Worm (Caenorhabditis elegans) whole organism, late embryonic: ENCODE results near the gene F44D12.8.

Source experiments
- C38D4.7 ChIP-seq: fragments of 200-800 bp; sonication (Bioruptor generic); optimal IDR thresholded peaks from 2 replicates; lab custom pipeline; 2018; ENCODE audit warnings: mild to moderate bottlenecking, missing genetic modification characterization, moderate library complexity, missing compliant biosample characterization
- F13H6.1 ChIP-seq: sonication (generic microtip); optimal IDR thresholded peaks from 2 replicates; lab custom pipeline; 2016; ENCODE audit warnings: missing genetic modification characterization, missing compliant biosample characterization
- Y22D7AL.16 ChIP-seq: sonication (generic microtip); optimal IDR thresholded peaks from 2 replicates; lab custom pipeline; 2016; ENCODE audit warnings: missing genetic modification characterization, missing compliant biosample characterization
- ahr-1 ChIP-seq: sonication (generic microtip); optimal IDR thresholded peaks from 2 replicates; lab custom pipeline; 2016; ENCODE audit warnings: missing genetic modification characterization, missing compliant biosample characterization
- ceh-19 ChIP-seq: fragments of 200-800 bp; sonication (Bioruptor generic); optimal IDR thresholded peaks from 2 replicates; lab custom pipeline; 2018; ENCODE audit warnings: mild to moderate bottlenecking, missing genetic modification characterization, missing compliant biosample characterization
- ceh-2 ChIP-seq: sonication (generic microtip); optimal IDR thresholded peaks from 2 replicates; lab custom pipeline; 2016; ENCODE audit warnings: missing genotype, missing genetic modification characterization, missing compliant biosample characterization
- ceh-22 ChIP-seq: sonication (generic microtip); optimal IDR thresholded peaks from 2 replicates; lab custom pipeline; 2017; ENCODE audit warnings: missing biosample characterization, missing genetic modification characterization
- ceh-24 ChIP-seq: sonication (generic microtip); optimal IDR thresholded peaks from 2 replicates; lab custom pipeline; 2016; ENCODE audit warnings: mild to moderate bottlenecking, missing genetic modification characterization, missing compliant biosample characterization
- ceh-30 ChIP-seq: fragments of 150-350 bp; optimal IDR thresholded peaks from 2 replicates; lab custom pipeline; 2014; ENCODE audit warnings: missing biosample characterization, missing genetic modification characterization
- ceh-31 ChIP-seq: sonication (generic microtip); optimal IDR thresholded peaks from 2 replicates; lab custom pipeline; 2016; ENCODE audit warnings: missing genetic modification characterization, missing compliant biosample characterization
- ceh-34 ChIP-seq: sonication (generic microtip); optimal IDR thresholded peaks from 2 replicates; lab custom pipeline; 2016; ENCODE audit warnings: mild to moderate bottlenecking, missing genetic modification characterization, missing compliant biosample characterization
- ceh-45 ChIP-seq: fragments of 200-800 bp; sonication (Bioruptor generic); IDR thresholded peaks from 2 replicates; pipeline ENCODE4 v1.3.6; 2022; ENCODE audit warnings: missing genetic modification reagents, missing genetic modification characterization, missing compliant biosample characterization
- ceh-48 ChIP-seq: sonication (generic microtip); optimal IDR thresholded peaks from 2 replicates; lab custom pipeline; 2016; ENCODE audit warnings: missing genetic modification characterization, inconsistent platforms, missing compliant biosample characterization
- che-1 ChIP-seq: sonication (generic microtip); optimal IDR thresholded peaks from 2 replicates; lab custom pipeline; 2016; ENCODE audit warnings: mild to moderate bottlenecking, missing genetic modification characterization, missing compliant biosample characterization
- dmd-4 ChIP-seq: sonication (generic microtip); optimal IDR thresholded peaks from 2 replicates; lab custom pipeline; 2016; ENCODE audit warnings: borderline replicate concordance, missing genetic modification characterization, missing compliant biosample characterization
- dve-1 ChIP-seq: sonication (generic microtip); optimal IDR thresholded peaks from 2 replicates; lab custom pipeline; 2017; ENCODE audit warnings: antibody characterized with exemption, mild to moderate bottlenecking, missing genetic modification characterization, missing compliant biosample characterization
- elt-2 ChIP-seq: sonication (generic microtip); optimal IDR thresholded peaks from 2 replicates; lab custom pipeline; 2016; ENCODE audit warnings: missing genetic modification reagents, missing genetic modification characterization, missing compliant biosample characterization
- ets-4 ChIP-seq: sonication (generic microtip); optimal IDR thresholded peaks from 2 replicates; lab custom pipeline; 2016; ENCODE audit warnings: missing genetic modification characterization, missing compliant biosample characterization
- eyg-1 ChIP-seq: sonication (generic microtip); optimal IDR thresholded peaks from 2 replicates; lab custom pipeline; 2016; ENCODE audit warnings: missing genotype, missing genetic modification characterization, missing compliant biosample characterization
- fkh-10 ChIP-seq: fragments of 150-350 bp; optimal IDR thresholded peaks from 2 replicates; lab custom pipeline; 2014; ENCODE audit warnings: missing biosample characterization, missing genetic modification reagents, missing genetic modification characterization
- fkh-6 ChIP-seq: sonication (generic microtip); optimal IDR thresholded peaks from 2 replicates; lab custom pipeline; 2016; ENCODE audit warnings: missing genetic modification characterization, missing compliant biosample characterization
- hlh-15 ChIP-seq: sonication (generic microtip); optimal IDR thresholded peaks from 2 replicates; lab custom pipeline; 2016; ENCODE audit warnings: missing genetic modification characterization, missing compliant biosample characterization
- hlh-30 ChIP-seq: sonication (generic microtip); optimal IDR thresholded peaks from 2 replicates; lab custom pipeline; 2017; ENCODE audit warnings: antibody characterized with exemption, missing genetic modification characterization, missing compliant biosample characterization; ENCODE audit not compliant: insufficient read depth
- lim-6 ChIP-seq: sonication (generic microtip); optimal IDR thresholded peaks from 2 replicates; lab custom pipeline; 2016; ENCODE audit warnings: missing genetic modification characterization, missing compliant biosample characterization
- lin-11 ChIP-seq: fragments of 200-800 bp; sonication (Bioruptor generic); optimal IDR thresholded peaks from 2 replicates; lab custom pipeline; 2018; ENCODE audit warnings: mild to moderate bottlenecking, missing genetic modification characterization, missing compliant biosample characterization
- mec-3 ChIP-seq: sonication (generic microtip); optimal IDR thresholded peaks from 2 replicates; lab custom pipeline; 2016; ENCODE audit warnings: borderline replicate concordance, missing genetic modification characterization, missing compliant biosample characterization
- nfya-1 ChIP-seq: sonication (generic microtip); optimal IDR thresholded peaks from 2 replicates; lab custom pipeline; 2017; ENCODE audit warnings: missing genetic modification characterization, mild to moderate bottlenecking, missing compliant biosample characterization, antibody characterized with exemption, moderate library complexity
- nhr-11 ChIP-seq: fragments of 150-350 bp; optimal IDR thresholded peaks from 2 replicates; lab custom pipeline; 2014; ENCODE audit warnings: missing biosample characterization, missing genetic modification characterization
- npax-4 ChIP-seq: sonication (generic microtip); optimal IDR thresholded peaks from 2 replicates; lab custom pipeline; 2016; ENCODE audit warnings: missing genetic modification characterization, missing compliant biosample characterization
- pag-3 ChIP-seq: sonication (generic microtip); optimal IDR thresholded peaks from 2 replicates; lab custom pipeline; 2016; ENCODE audit warnings: missing compliant biosample characterization, missing genetic modification characterization, borderline replicate concordance
- pat-9 ChIP-seq: fragments of 200-800 bp; sonication (Bioruptor generic); optimal IDR thresholded peaks from 2 replicates; lab custom pipeline; 2018; ENCODE audit warnings: mild to moderate bottlenecking, missing genetic modification characterization, moderate library complexity, missing compliant biosample characterization
- pha-4 ChIP-seq: fragments of 150-350 bp; optimal IDR thresholded peaks from 2 replicates; lab custom pipeline; 2018; ENCODE audit warnings: missing biosample characterization, missing genetic modification reagents, missing genetic modification characterization
- pqm-1 ChIP-seq: sonication (generic microtip); optimal IDR thresholded peaks from 2 replicates; lab custom pipeline; 2016; ENCODE audit warnings: missing genetic modification characterization, missing compliant biosample characterization
- pros-1 ChIP-seq: fragments of 150-350 bp; optimal IDR thresholded peaks from 2 replicates; lab custom pipeline; 2014; ENCODE audit warnings: missing biosample characterization, missing genetic modification reagents, missing genetic modification characterization
- ref-2 ChIP-seq: sonication (generic microtip); optimal IDR thresholded peaks from 2 replicates; lab custom pipeline; 2016; ENCODE audit warnings: missing genetic modification characterization, missing compliant biosample characterization
- rnt-1 ChIP-seq: sonication (generic microtip); optimal IDR thresholded peaks from 2 replicates; lab custom pipeline; 2016; ENCODE audit warnings: missing genetic modification characterization, missing compliant biosample characterization
- sox-2 ChIP-seq: fragments of 200-800 bp; sonication (Bioruptor generic); IDR thresholded peaks from 2 replicates; pipeline ENCODE4 v1.3.6; 2022; ENCODE audit warnings: missing genetic modification reagents, missing genetic modification characterization, missing compliant biosample characterization
- tbx-2 ChIP-seq: sonication (generic microtip); optimal IDR thresholded peaks from 2 replicates; lab custom pipeline; 2016; ENCODE audit warnings: missing genetic modification characterization, missing compliant biosample characterization
- unc-3 ChIP-seq, 2 experiments: fragments of 200-800 bp in 1 of 2; sonication (Bioruptor generic) in 1 of 2; sonication (generic microtip) in 1 of 2; conservative IDR thresholded peaks in 1 of 2; optimal IDR thresholded peaks in 1 of 2; 2 replicates each; pipeline versions ENCODE4 v1.3.6 to Lab custom; 2016 to 2022; ENCODE audit warnings: missing compliant biosample characterization in 2 of 2, missing genetic modification characterization in 2 of 2, missing genetic modification reagents in 1 of 2
- unc-86 ChIP-seq: sonication (generic microtip); optimal IDR thresholded peaks from 2 replicates; lab custom pipeline; 2016; ENCODE audit warnings: missing genetic modification characterization, missing compliant biosample characterization
- ztf-16 ChIP-seq: sonication (generic microtip); optimal IDR thresholded peaks from 2 replicates; lab custom pipeline; 2017; ENCODE audit warnings: missing genetic modification characterization, missing compliant biosample characterization

F44D12.8 gene

ce11 chrIV:10022991-10023390, at the start of gene F44D12.8:
Gene F44D12.8, plus strand, starts transcription at chrIV:10023291.
- no peak for TF ChIP-seq nhr-11 (tag; lab: Kevin White, UChicago)
- no peak for TF ChIP-seq ztf-16 (tag; lab: Kevin White, UChicago)
- no peak for TF ChIP-seq rnt-1 (tag; lab: Kevin White, UChicago)
- no peak for TF ChIP-seq ceh-24 (tag; lab: Kevin White, UChicago)
- TF ChIP-seq hlh-15 (tag; lab: Kevin White, UChicago): no peak
- no peak for TF ChIP-seq ceh-31 (tag; lab: Kevin White, UChicago)
- TF ChIP-seq F13H6.1 (tag; lab: Kevin White, UChicago): no peak
- no peak for TF ChIP-seq unc-86 (tag; lab: Kevin White, UChicago)
- TF ChIP-seq ets-4 (tag; lab: Kevin White, UChicago): no peak
- TF ChIP-seq hlh-30 (tag; lab: Kevin White, UChicago): no peak
- TF ChIP-seq ceh-2 (tag; lab: Kevin White, UChicago): no peak
- no peak for TF ChIP-seq che-1 (tag; lab: Kevin White, UChicago)

ce11 chrIV:9974392-9974791, 48.7 kb upstream of the F44D12.8 start, which contains the start of gene C47E12.9:
Gene C47E12.9, plus strand, starts transcription at chrIV:9974692.
- TF ChIP-seq che-1 (tag; lab: Kevin White, UChicago) (no peak), ceh-19 (GFP tag; lab: Kevin White, UChicago) (no peak), ets-4 (tag; lab: Kevin White, UChicago) (no peak), ceh-45 (GFP tag; lab: Robert Waterston, UW) (no peak), mec-3 (tag; lab: Kevin White, UChicago) (no peak), sox-2 (GFP tag; lab: Robert Waterston, UW) (no peak), pqm-1 (tag; lab: Kevin White, UChicago) (no peak), ceh-31 (tag; lab: Kevin White, UChicago) (no peak), nfya-1 (tag; lab: Kevin White, UChicago) (no peak), fkh-6 (tag; lab: Kevin White, UChicago) (no peak), ceh-22 (tag; lab: Kevin White, UChicago) (no peak), eyg-1 (no peak)

ce11 chrIV:9976284-9976683, 46.8 kb upstream of the F44D12.8 start, which contains the start of gene C47E12.14:
Gene C47E12.14, minus strand, starts transcription at chrIV:9976384.
- TF ChIP-seq dve-1 (tag; lab: Kevin White, UChicago) (no peak), ceh-48 (tag; lab: Kevin White, UChicago) (no peak), ceh-34 (no peak), lim-6 (tag; lab: Kevin White, UChicago) (no peak), pha-4 (tag; lab: Kevin White, UChicago) (no peak), ceh-30 (tag; lab: Kevin White, UChicago) (no peak), ets-4 (tag; lab: Kevin White, UChicago) (no peak), lin-11 (tag; lab: Kevin White, UChicago) (no peak), Y22D7AL.16 (tag; lab: Kevin White, UChicago) (no peak), pros-1 (no peak)

- TF ChIP-seq ceh-22 (tag; lab: Kevin White, UChicago) (no peak), ahr-1 (tag; lab: Kevin White, UChicago) (no peak), pag-3 (tag; lab: Kevin White, UChicago) (no peak), pat-9 (no peak), fkh-10 (GFP tag; lab: Kevin White, UChicago) (no peak), dmd-4 (tag; lab: Kevin White, UChicago) (no peak), ceh-31 (tag; lab: Kevin White, UChicago) (no peak), npax-4 (tag; lab: Kevin White, UChicago) (no peak), tbx-2 (no peak), ztf-16 (tag; lab: Kevin White, UChicago) (no peak), elt-2 (no peak), ceh-19 (GFP tag; lab: Kevin White, UChicago) (no peak), C38D4.7 (GFP tag; lab: Kevin White, UChicago) (no peak), ref-2 (tag; lab: Kevin White, UChicago) (no peak), unc-3 (GFP tag; conservative IDR thresholded peaks at IDR 0.05; lab: Robert Waterston, UW) (no peak), unc-3 (tag; optimal IDR thresholded peaks at IDR 0.05; lab: Kevin White, UChicago) (no peak), unc-86 (tag; lab: Kevin White, UChicago) (no peak)
- TF ChIP-seq, all 69 proteins: peak for 0
Observed at ce11 chrIV:9977602-9978172, 45.4 kb upstream of the F44D12.8 start, which contains the start of gene dhp-2. Gene dhp-2, plus strand, starts transcription at chrIV:9978122.
